Fruit fly (Drosophila melanogaster): ENCODE data around the gene CG12229.
A peak's percentile ranks its signal among the peaks of the same experiment; 100 is the strongest.

Gene CG12229

dm6 chr3L:17420610-17421194 is 15.5 kb downstream of the CG12229 start:
- TF ChIP-seq CG33557 (GFP tag; optimal IDR thresholded peaks at IDR 0.05) (no peak), sens (GFP tag) (peak; percentile 47), corto (GFP tag; optimal IDR thresholded peaks at IDR 0.05) (peak; percentile 0), crol (GFP tag; IDR thresholded peaks at IDR 0.05) (peak; percentile 12; the same call in 1 of the 2 replicates), CG9609 (GFP tag; optimal IDR thresholded peaks at IDR 0.05) (no peak), nom (GFP tag; optimal IDR thresholded peaks at IDR 0.05) (peak; percentile 1), da (GFP tag; optimal IDR thresholded peaks at IDR 0.05) (no peak), grau (tag; optimal IDR thresholded peaks at IDR 0.05) (peak; percentile 64), bsh (GFP tag; optimal IDR thresholded peaks at IDR 0.05) (peak in 1 of 2 experiments; percentile 42), Med (GFP tag) (peak; percentile 55)

- TF ChIP-seq CG4707 (GFP tag; optimal IDR thresholded peaks at IDR 0.05) = no peak
- peak; percentile 13 for TF ChIP-seq CG9727 (GFP tag; optimal IDR thresholded peaks at IDR 0.05)
- no peak for TF ChIP-seq Doc3 (GFP tag; IDR thresholded peaks at IDR 0.05; ENCODE audit: partially characterized antibody)
- peak; percentile 1 for TF ChIP-seq lab (GFP tag; optimal IDR thresholded peaks at IDR 0.05)
- no peak for TF ChIP-seq tap (tag; optimal IDR thresholded peaks at IDR 0.05)
- peak; percentile 9 for TF ChIP-seq Hmr (GFP tag; optimal IDR thresholded peaks at IDR 0.05)
- peak; percentile 46 for TF ChIP-seq zen (tag; optimal IDR thresholded peaks at IDR 0.05)
- no peak for TF ChIP-seq CG10654 (GFP tag; optimal IDR thresholded peaks at IDR 0.05)
- TF ChIP-seq CG10209 (GFP tag; optimal IDR thresholded peaks at IDR 0.05) = peak; percentile 18
- no peak for TF ChIP-seq gce (GFP tag; IDR thresholded peaks at IDR 0.05)
- TF ChIP-seq CG15696 (tag; optimal IDR thresholded peaks at IDR 0.05) = peak; percentile 40
- TF ChIP-seq Dek (tag; optimal IDR thresholded peaks at IDR 0.05) = no peak
- peak; percentile 7 for TF ChIP-seq PHDP (tag; optimal IDR thresholded peaks at IDR 0.05)
- TF ChIP-seq CG15011 (GFP tag; optimal IDR thresholded peaks at IDR 0.05) = no peak
- TF ChIP-seq Lhr (GFP tag; optimal IDR thresholded peaks at IDR 0.05) = no peak
- TF ChIP-seq CG8290 (GFP tag; optimal IDR thresholded peaks at IDR 0.05) = no peak
- peak in 1 of 2 experiments; percentile 41 for TF ChIP-seq CG8290 (tag; optimal IDR thresholded peaks at IDR 0.05)
- peak; percentile 41 for TF ChIP-seq CG6813 (GFP tag; optimal IDR thresholded peaks at IDR 0.05)
- no peak for TF ChIP-seq gsb-n (tag; optimal IDR thresholded peaks at IDR 0.05)
- TF ChIP-seq CG9932 (GFP tag; IDR thresholded peaks at IDR 0.05) = 0 out of 2 replicates have a peak, but pooled peaks have one; percentile 36
- TF ChIP-seq ato (GFP tag; IDR thresholded peaks at IDR 0.05; ENCODE audit: partially characterized antibody) = no peak
- no peak for TF ChIP-seq CG10543 (GFP tag; optimal IDR thresholded peaks at IDR 0.05)
- TF ChIP-seq CG14014 (GFP tag; IDR thresholded peaks at IDR 0.05) = peak; percentile 9; the same call in 1 of the 2 replicates
- TF ChIP-seq Awh (GFP tag; IDR thresholded peaks at IDR 0.05) = no peak
- TF ChIP-seq lbe (GFP tag; optimal IDR thresholded peaks at IDR 0.05) = no peak
- TF ChIP-seq Dad (GFP tag; optimal IDR thresholded peaks at IDR 0.05) = no peak
- 0 out of 2 replicates have a peak, but pooled peaks have one; percentile 22 for TF ChIP-seq onecut (GFP tag; IDR thresholded peaks at IDR 0.05)
- peak; percentile 43 for TF ChIP-seq fd102C (GFP tag; optimal IDR thresholded peaks at IDR 0.05)
- TF ChIP-seq CG15479 (GFP tag; optimal IDR thresholded peaks at IDR 0.05) = peak; percentile 66
- peak; percentile 15; the same call in 1 of the 3 replicates for TF ChIP-seq Dbx (GFP tag; IDR thresholded peaks at IDR 0.05)
- peak; percentile 66 for TF ChIP-seq Med (GFP tag)
- TF ChIP-seq gem (tag; optimal IDR thresholded peaks at IDR 0.05) = peak; percentile 40
- TF ChIP-seq Sry-δ (GFP tag; optimal IDR thresholded peaks at IDR 0.05) = no peak
- no peak for TF ChIP-seq Spps (tag; optimal IDR thresholded peaks at IDR 0.05)
- peak in 1 of 2 experiments; percentile 6 for TF ChIP-seq Pdp1 (GFP tag; optimal IDR thresholded peaks at IDR 0.05)
- 0 out of 3 replicates have a peak, but pooled peaks have one; percentile 18 for TF ChIP-seq Opbp (GFP tag; IDR thresholded peaks at IDR 0.05; ENCODE audit: partially characterized antibody)
- TF ChIP-seq CG7928 (GFP tag; optimal IDR thresholded peaks at IDR 0.05) = no peak
These were observed 17.0 kb downstream of the CG12229 start for dm6 chr3L:17419103-17419741.
